Worm (Caenorhabditis elegans): ENCODE measurements around the gene R09F10.5.

DNA sequence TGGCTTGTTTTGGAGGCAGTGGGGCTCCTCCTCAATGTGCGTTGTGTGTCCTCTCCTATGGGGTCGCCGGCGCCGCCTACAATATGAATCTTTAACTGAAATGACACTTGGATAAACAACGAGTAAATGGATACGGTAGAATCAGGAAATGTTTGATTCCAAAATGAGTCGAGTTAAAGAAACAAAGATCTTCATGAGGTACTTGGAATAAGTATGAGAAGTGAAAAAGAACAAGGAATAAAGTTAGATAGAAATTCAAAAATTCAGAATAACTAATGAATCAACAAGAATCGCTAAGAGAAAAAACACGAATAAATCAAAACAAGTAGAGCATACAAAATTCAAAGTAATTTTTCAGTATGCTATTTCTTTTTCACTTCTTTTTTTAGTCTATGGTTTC lies 43.5 kb upstream of the R09F10.5 start, which contains the start of gene npr-28:
- TF ChIP-seq egl-27 (tag; optimal IDR thresholded peaks at IDR 0.05) (no peak), mep-1 (tag; optimal IDR thresholded peaks at IDR 0.05) (no peak)
